Fruit fly (Drosophila melanogaster) whole organism, embryonic: Measurements from ENCODE around the gene CG2147.
A peak's percentile ranks its signal among the peaks of the same experiment; 100 is the strongest.

Experiments
- B-H1 ChIP-seq: fragments of 200-800 bp; sonication (Bioruptor generic); IDR thresholded peaks from 3 replicates; pipeline ENCODE4 v1.3.6; 2022; ENCODE audit warnings: missing biosample characterization, missing genetic modification characterization
- Bdp1 ChIP-seq: fragments of 200-800 bp; sonication (Bioruptor generic); optimal IDR thresholded peaks from 3 replicates; lab custom pipeline; 2016; ENCODE audit warnings: missing biosample characterization, missing genetic modification characterization
- Blimp-1 ChIP-seq: fragments of 200-800 bp; sonication (Bioruptor generic); optimal IDR thresholded peaks from 3 replicates; lab custom pipeline; 2018; ENCODE audit warnings: missing biosample characterization, missing genetic modification characterization, mild to moderate bottlenecking, moderate library complexity, missing genetic modification reagents
- CG10147 ChIP-seq: fragments of 200-800 bp; sonication (Bioruptor generic); optimal IDR thresholded peaks from 2 replicates; lab custom pipeline; 2019; ENCODE audit warnings: missing biosample characterization, mild to moderate bottlenecking, missing genetic modification characterization, moderate library complexity
- CG10321 ChIP-seq: fragments of 200-800 bp; sonication (Bioruptor generic); IDR thresholded peaks from 2 replicates; pipeline ENCODE4 v1.3.6; 2022; ENCODE audit warnings: missing biosample characterization, missing genetic modification characterization
- CG10654 ChIP-seq: fragments of 200-800 bp; sonication (Bioruptor generic); optimal IDR thresholded peaks from 2 replicates; lab custom pipeline; 2016; ENCODE audit warnings: missing biosample characterization, missing genetic modification characterization
- CG11093 ChIP-seq: fragments of 200-800 bp; sonication (Bioruptor generic); IDR thresholded peaks from 3 replicates; pipeline ENCODE4 v1.3.6; 2022; ENCODE audit warnings: missing biosample characterization, missing genetic modification characterization
- CG11398 ChIP-seq: fragments of 200-800 bp; sonication (Bioruptor generic); optimal IDR thresholded peaks from 2 replicates; lab custom pipeline; 2016; ENCODE audit warnings: missing biosample characterization, missing genetic modification characterization
- CG11504 ChIP-seq: fragments of 200-800 bp; sonication (Bioruptor generic); optimal IDR thresholded peaks from 3 replicates; lab custom pipeline; 2019; ENCODE audit warnings: missing biosample characterization, mild to moderate bottlenecking, missing genetic modification characterization, moderate library complexity
- CG12769 ChIP-seq: fragments of 200-800 bp; sonication (Bioruptor generic); optimal IDR thresholded peaks from 2 replicates; lab custom pipeline; 2019; ENCODE audit warnings: missing biosample characterization, mild to moderate bottlenecking, missing genetic modification characterization, moderate library complexity
- CG13624 ChIP-seq: fragments of 200-800 bp; sonication (Bioruptor generic); optimal IDR thresholded peaks from 2 replicates; lab custom pipeline; 2016; ENCODE audit warnings: missing biosample characterization, missing genetic modification characterization
- CG14441 ChIP-seq: fragments of 200-800 bp; sonication (Bioruptor generic); IDR thresholded peaks from 2 replicates; pipeline ENCODE4 v1.3.6; 2022; ENCODE audit warnings: missing biosample characterization, missing genetic modification characterization
- CG14667 ChIP-seq: fragments of 200-800 bp; sonication (Bioruptor generic); IDR thresholded peaks from 2 replicates; pipeline ENCODE4 v1.3.6; 2022; ENCODE audit warnings: missing biosample characterization, missing genetic modification characterization
- CG17802 ChIP-seq: fragments of 200-800 bp; sonication (Bioruptor generic); optimal IDR thresholded peaks from 2 replicates; lab custom pipeline; 2018; ENCODE audit warnings: missing biosample characterization, mild to moderate bottlenecking, missing genetic modification characterization, moderate library complexity
- CG18599 ChIP-seq: fragments of 200-800 bp; sonication (Bioruptor generic); optimal IDR thresholded peaks from 3 replicates; lab custom pipeline; 2017; ENCODE audit warnings: missing biosample characterization, missing genetic modification characterization, mild to moderate bottlenecking, moderate library complexity, missing genetic modification reagents
- CG2120 ChIP-seq: fragments of 200-800 bp; sonication (Bioruptor generic); optimal IDR thresholded peaks from 3 replicates; lab custom pipeline; 2016; ENCODE audit warnings: missing biosample characterization, missing genetic modification characterization
- CG31365 ChIP-seq: fragments of 200-800 bp; sonication (Bioruptor generic); optimal IDR thresholded peaks from 2 replicates; lab custom pipeline; 2018; ENCODE audit warnings: missing biosample characterization, mild to moderate bottlenecking, missing genetic modification characterization
- CG31441 ChIP-seq: fragments of 200-800 bp; sonication (Bioruptor generic); IDR thresholded peaks from 2 replicates; pipeline ENCODE4 v1.3.6; 2022; ENCODE audit warnings: missing biosample characterization, missing genetic modification characterization
- CG6272 ChIP-seq: fragments of 200-800 bp; sonication (Bioruptor generic); IDR thresholded peaks from 2 replicates; pipeline ENCODE4 v1.3.6; 2022; ENCODE audit warnings: missing biosample characterization, missing genetic modification characterization
- CG6654 ChIP-seq: fragments of 200-800 bp; sonication (Bioruptor generic); optimal IDR thresholded peaks from 2 replicates; lab custom pipeline; 2017; ENCODE audit warnings: missing biosample characterization, mild to moderate bottlenecking, missing genetic modification characterization
- CG7372 ChIP-seq: fragments of 200-800 bp; sonication (Bioruptor generic); IDR thresholded peaks from 2 replicates; pipeline ENCODE4 v1.3.6; 2022; ENCODE audit warnings: missing biosample characterization, missing genetic modification characterization
- Dbx ChIP-seq: fragments of 200-800 bp; sonication (Bioruptor generic); IDR thresholded peaks from 3 replicates; pipeline ENCODE4 v1.3.6; 2022; ENCODE audit warnings: missing biosample characterization, missing genetic modification characterization
- Dfd ChIP-seq, 2 experiments: fragments of >200 bp; optimal IDR thresholded peaks; 2 replicates each; lab custom pipeline; 2017; ENCODE audit warnings: missing biosample characterization in 2 of 2, missing genetic modification characterization in 2 of 2
- Drgx ChIP-seq: fragments of 200-800 bp; sonication (Bioruptor generic); IDR thresholded peaks from 2 replicates; pipeline ENCODE4 v1.3.6; 2022; ENCODE audit warnings: missing biosample characterization, missing genetic modification characterization
- Fer1 ChIP-seq: fragments of 200-800 bp; sonication (Bioruptor generic); optimal IDR thresholded peaks from 2 replicates; lab custom pipeline; 2017; ENCODE audit warnings: missing biosample characterization, mild to moderate bottlenecking, missing genetic modification characterization
- Fer2 ChIP-seq: fragments of 200-800 bp; sonication (Bioruptor generic); optimal IDR thresholded peaks from 2 replicates; lab custom pipeline; 2018; ENCODE audit warnings: missing biosample characterization, mild to moderate bottlenecking, missing genetic modification characterization, moderate library complexity
- Jarid2 ChIP-seq: fragments of 200-800 bp; sonication (Bioruptor generic); optimal IDR thresholded peaks from 3 replicates; lab custom pipeline; 2017; ENCODE audit warnings: mild to moderate bottlenecking, missing biosample characterization, missing genetic modification reagents, missing genetic modification characterization
- Nf-YC ChIP-seq: fragments of 200-800 bp; optimal IDR thresholded peaks from 3 replicates; lab custom pipeline; 2019; ENCODE audit warnings: missing biosample characterization, mild to moderate bottlenecking, missing genetic modification characterization, moderate library complexity
- Rx ChIP-seq: fragments of 200-800 bp; sonication (Bioruptor generic); IDR thresholded peaks from 2 replicates; pipeline ENCODE4 v1.3.6; 2022; ENCODE audit warnings: missing biosample characterization, missing genetic modification characterization
- Xbp1 ChIP-seq: fragments of 200-800 bp; sonication (Bioruptor generic); optimal IDR thresholded peaks from 3 replicates; lab custom pipeline; 2016; ENCODE audit warnings: missing biosample characterization, mild to moderate bottlenecking, missing genetic modification characterization
- YL-1 ChIP-seq: fragments of 200-800 bp; sonication (Bioruptor generic); optimal IDR thresholded peaks from 3 replicates; lab custom pipeline; 2017; ENCODE audit warnings: missing biosample characterization, mild to moderate bottlenecking, missing genetic modification characterization
- chinmo ChIP-seq: fragments of 200-800 bp; sonication (Bioruptor generic); IDR thresholded peaks from 4 replicates; pipeline ENCODE4 v1.3.6; 2022; ENCODE audit warnings: missing biosample characterization, missing genetic modification characterization; ENCODE audit not compliant: partially characterized antibody
- ftz-f1 ChIP-seq: fragments of 200-800 bp; sonication (Bioruptor generic); optimal IDR thresholded peaks from 2 replicates; lab custom pipeline; 2016; ENCODE audit warnings: missing biosample characterization, missing genetic modification characterization
- klu ChIP-seq: fragments of 200-800 bp; sonication (Bioruptor generic); IDR thresholded peaks from 2 replicates; pipeline ENCODE4 v1.3.6; 2022; ENCODE audit warnings: missing biosample characterization, missing genetic modification characterization
- kni ChIP-seq: fragments of 200-800 bp; sonication (Bioruptor generic); optimal IDR thresholded peaks from 3 replicates; lab custom pipeline; 2017; ENCODE audit warnings: mild to moderate bottlenecking, missing biosample characterization, missing genetic modification reagents, missing genetic modification characterization
- knrl ChIP-seq: fragments of 200-800 bp; sonication (Bioruptor generic); IDR thresholded peaks from 3 replicates; pipeline ENCODE4 v1.3.6; 2022; ENCODE audit warnings: missing biosample characterization, missing genetic modification characterization; ENCODE audit not compliant: partially characterized antibody
- lmd ChIP-seq: fragments of 200-800 bp; sonication (Bioruptor generic); IDR thresholded peaks from 2 replicates; pipeline ENCODE4 v1.3.6; 2022; ENCODE audit warnings: missing biosample characterization, missing genetic modification characterization
- nerfin-2 ChIP-seq: fragments of 200-800 bp; sonication (Bioruptor generic); IDR thresholded peaks from 2 replicates; pipeline ENCODE4 v1.3.6; 2022; ENCODE audit warnings: missing biosample characterization, missing genetic modification characterization; ENCODE audit not compliant: partially characterized antibody
- onecut ChIP-seq: fragments of 200-800 bp; sonication (Bioruptor generic); IDR thresholded peaks from 2 replicates; pipeline ENCODE4 v1.3.6; 2022; ENCODE audit warnings: missing biosample characterization, missing genetic modification characterization
- pho ChIP-seq: fragments of 200-800 bp; sonication (Bioruptor generic); optimal IDR thresholded peaks from 2 replicates; lab custom pipeline; 2016; ENCODE audit warnings: missing biosample characterization, missing genetic modification characterization
- sob ChIP-seq: fragments of 200-800 bp; sonication (Bioruptor generic); IDR thresholded peaks from 2 replicates; pipeline ENCODE4 v1.3.6; 2022; ENCODE audit warnings: missing biosample characterization, missing genetic modification characterization
- sr ChIP-seq: fragments of 200-800 bp; sonication (Bioruptor generic); IDR thresholded peaks from 3 replicates; pipeline ENCODE4 v1.3.6; 2022; ENCODE audit warnings: missing biosample characterization, missing genetic modification characterization
- sug ChIP-seq: fragments of 200-800 bp; optimal IDR thresholded peaks from 2 replicates; lab custom pipeline; 2019; ENCODE audit warnings: missing biosample characterization, mild to moderate bottlenecking, missing genetic modification characterization, moderate library complexity
- tin ChIP-seq: fragments of 200-800 bp; sonication (Bioruptor generic); optimal IDR thresholded peaks from 3 replicates; lab custom pipeline; 2016; ENCODE audit warnings: missing biosample characterization, missing genetic modification characterization
- twi ChIP-seq: fragments of 200-800 bp; optimal IDR thresholded peaks from 2 replicates; lab custom pipeline; 2019; ENCODE audit warnings: missing biosample characterization, mild to moderate bottlenecking, missing genetic modification characterization, moderate library complexity
- unc-4 ChIP-seq: fragments of 200-800 bp; sonication (Bioruptor generic); IDR thresholded peaks from 2 replicates; pipeline ENCODE4 v1.3.6; 2022; ENCODE audit warnings: missing biosample characterization, missing genetic modification characterization; ENCODE audit not compliant: partially characterized antibody
- vvl ChIP-seq: fragments of 200-800 bp; sonication (Bioruptor generic); IDR thresholded peaks from 2 replicates; pipeline ENCODE4 v1.3.6; 2022; ENCODE audit warnings: missing biosample characterization, missing genetic modification characterization
- zen2 ChIP-seq: fragments of 200-800 bp; sonication (Bioruptor generic); IDR thresholded peaks from 3 replicates; pipeline ENCODE4 v1.3.6; 2022; ENCODE audit warnings: missing biosample characterization, missing genetic modification characterization; ENCODE audit not compliant: partially characterized antibody
- zf30C ChIP-seq: fragments of 200-800 bp; sonication (Bioruptor generic); optimal IDR thresholded peaks from 3 replicates; lab custom pipeline; 2018; ENCODE audit warnings: missing biosample characterization, mild to moderate bottlenecking, missing genetic modification characterization

Gene CG2147

dm6 chrX:8193017-8193556, 47.4 kb upstream of the CG2147 start (continued):
- no peak for TF ChIP-seq B-H1 (GFP tag; lab: Robert Waterston, UW)
- peak; percentile 69 for TF ChIP-seq kni (GFP tag; lab: Kevin White, UChicago)
- peak; percentile 6 for TF ChIP-seq CG12769 (tag; lab: Kevin White, UChicago)
- TF ChIP-seq Fer1 (GFP tag; lab: Kevin White, UChicago), result peak; percentile 19
- TF ChIP-seq tin (GFP tag; lab: Kevin White, UChicago), result no peak
- peak; percentile 27; the same call in 1 of the 2 replicates for TF ChIP-seq Drgx (GFP tag; lab: Robert Waterston, UW)
- TF ChIP-seq Bdp1 (GFP tag; lab: Kevin White, UChicago), result no peak
- TF ChIP-seq CG6654, result peak; percentile 94
- no peak for TF ChIP-seq CG31441
- 0 out of 2 replicates have a peak, but pooled peaks have one; percentile 6 for TF ChIP-seq CG6272 (GFP tag; lab: Robert Waterston, UW)
- peak; percentile 11 for TF ChIP-seq CG11504 (tag; lab: Kevin White, UChicago)
- peak; percentile 62 for TF ChIP-seq zf30C (GFP tag; lab: Kevin White, UChicago)
- no peak for TF ChIP-seq Rx (GFP tag; lab: Robert Waterston, UW)
- TF ChIP-seq vvl, result peak; percentile 51; the same call in 1 of the 2 replicates
- peak; percentile 28; the same call in 1 of the 3 replicates for TF ChIP-seq zen2
- no peak for TF ChIP-seq pho (GFP tag; lab: Kevin White, UChicago)
- peak; percentile 95 for TF ChIP-seq Jarid2
- TF ChIP-seq Blimp-1 (GFP tag; lab: Kevin White, UChicago), result peak; percentile 3
- TF ChIP-seq CG10147 (GFP tag; lab: Kevin White, UChicago), result no peak
- no peak for TF ChIP-seq twi (tag; lab: Kevin White, UChicago)
- no peak for TF ChIP-seq CG2120 (GFP tag; lab: Kevin White, UChicago)
- TF ChIP-seq chinmo (GFP tag; lab: Robert Waterston, UW), result peak; percentile 97
- TF ChIP-seq Dfd (GFP tag; optimal IDR thresholded peaks at IDR 0.05; lab: Kevin White, UChicago), result no peak
- TF ChIP-seq Nf-YC, result peak; percentile 2
- TF ChIP-seq onecut (GFP tag; lab: Robert Waterston, UW), result peak; percentile 48; the same call in 1 of the 2 replicates
- TF ChIP-seq lmd (GFP tag; lab: Robert Waterston, UW), result 0 out of 2 replicates have a peak, but pooled peaks have one; percentile 6
- peak; percentile 51 for TF ChIP-seq CG13624
- no peak for TF ChIP-seq Fer2 (tag; lab: Kevin White, UChicago)
- peak; percentile 30; the same call in 1 of the 3 replicates for TF ChIP-seq Dbx (GFP tag; lab: Robert Waterston, UW)
- TF ChIP-seq CG14441 (GFP tag; lab: Robert Waterston, UW), result peak; percentile 45
- TF ChIP-seq CG17802 (tag; lab: Kevin White, UChicago), result no peak
- no peak for TF ChIP-seq CG10654 (GFP tag; lab: Kevin White, UChicago)
- TF ChIP-seq unc-4 (GFP tag; lab: Robert Waterston, UW), result peak; percentile 21; the same call in 1 of the 2 replicates
- TF ChIP-seq nerfin-2, result 0 out of 2 replicates have a peak, but pooled peaks have one; percentile 13
- TF ChIP-seq CG11093 (GFP tag; lab: Robert Waterston, UW), result 0 out of 3 replicates have a peak, but pooled peaks have one; percentile 29
- TF ChIP-seq CG31365 (tag; lab: Kevin White, UChicago), result no peak
- no peak for TF ChIP-seq CG11398 (GFP tag; lab: Kevin White, UChicago)
- TF ChIP-seq knrl, result peak; percentile 34; the same call in 1 of the 3 replicates
- peak; percentile 68; the same call in 1 of the 2 replicates for TF ChIP-seq CG10321 (GFP tag; lab: Robert Waterston, UW)
- TF ChIP-seq sob (GFP tag; lab: Robert Waterston, UW), result no peak; the same call in 1 of the 2 replicates
- peak; percentile 4 for TF ChIP-seq Xbp1
- no peak for TF ChIP-seq CG14667 (GFP tag; lab: Robert Waterston, UW)
- no peak for TF ChIP-seq YL-1 (GFP tag; lab: Kevin White, UChicago)
- no peak for TF ChIP-seq klu (GFP tag; lab: Robert Waterston, UW)
- TF ChIP-seq CG7372 (GFP tag; lab: Robert Waterston, UW), result no peak
- peak; percentile 63 for TF ChIP-seq ftz-f1 (GFP tag; lab: Kevin White, UChicago)
- peak; percentile 43 for TF ChIP-seq CG18599
- TF ChIP-seq sr (GFP tag; lab: Robert Waterston, UW), result peak; percentile 80
- peak; percentile 34 for TF ChIP-seq sug (tag; lab: Kevin White, UChicago)
